Fruit fly (Drosophila melanogaster): ENCODE data around the gene Cyp4d14.
A peak's percentile ranks its signal among the peaks of the same experiment; 100 is the strongest.

The Cyp4d14 gene

dm6 chrX:2175265-2175795, at the start of gene Cyp4d14:
Gene Cyp4d14, minus strand, starts transcription at chrX:2175315.
- TF ChIP-seq Met (GFP tag; optimal IDR thresholded peaks at IDR 0.05) (no peak), fd85E (GFP tag; optimal IDR thresholded peaks at IDR 0.05) (no peak), svp (GFP tag) (peak; percentile 84)

dm6 chrX:2223454-2223853, 48.3 kb upstream of the Cyp4d14 start, which contains the start of gene CG14052:
Gene CG14052, plus strand, starts transcription at chrX:2223754.
- TF ChIP-seq CG11902 (GFP tag; optimal IDR thresholded peaks at IDR 0.05) (no peak), Sox15 (GFP tag; optimal IDR thresholded peaks at IDR 0.05) (no peak), CG1621 (tag; optimal IDR thresholded peaks at IDR 0.05) (no peak), CG11762 (GFP tag; optimal IDR thresholded peaks at IDR 0.05; ENCODE audit: insufficient read depth) (no peak), Eip78C (GFP tag) (no peak), CG6163 (GFP tag; IDR thresholded peaks at IDR 0.05) (no peak), Eip93F (GFP tag; optimal IDR thresholded peaks at IDR 0.05) (no peak), CG10669 (GFP tag; optimal IDR thresholded peaks at IDR 0.05) (no peak), CG6854 (GFP tag; optimal IDR thresholded peaks at IDR 0.05) (no peak), esn (GFP tag; optimal IDR thresholded peaks at IDR 0.05) (no peak), Ets21C (GFP tag; optimal IDR thresholded peaks at IDR 0.05) (no peak), cyc (GFP tag; optimal IDR thresholded peaks at IDR 0.05) (no peak), fkh (GFP tag; optimal IDR thresholded peaks at IDR 0.05) (no peak), Smox (GFP tag; optimal IDR thresholded peaks at IDR 0.05) (no peak), CG8319 (GFP tag; optimal IDR thresholded peaks at IDR 0.05) (no peak), Hr4 (GFP tag; optimal IDR thresholded peaks at IDR 0.05) (no peak)

DNA sequence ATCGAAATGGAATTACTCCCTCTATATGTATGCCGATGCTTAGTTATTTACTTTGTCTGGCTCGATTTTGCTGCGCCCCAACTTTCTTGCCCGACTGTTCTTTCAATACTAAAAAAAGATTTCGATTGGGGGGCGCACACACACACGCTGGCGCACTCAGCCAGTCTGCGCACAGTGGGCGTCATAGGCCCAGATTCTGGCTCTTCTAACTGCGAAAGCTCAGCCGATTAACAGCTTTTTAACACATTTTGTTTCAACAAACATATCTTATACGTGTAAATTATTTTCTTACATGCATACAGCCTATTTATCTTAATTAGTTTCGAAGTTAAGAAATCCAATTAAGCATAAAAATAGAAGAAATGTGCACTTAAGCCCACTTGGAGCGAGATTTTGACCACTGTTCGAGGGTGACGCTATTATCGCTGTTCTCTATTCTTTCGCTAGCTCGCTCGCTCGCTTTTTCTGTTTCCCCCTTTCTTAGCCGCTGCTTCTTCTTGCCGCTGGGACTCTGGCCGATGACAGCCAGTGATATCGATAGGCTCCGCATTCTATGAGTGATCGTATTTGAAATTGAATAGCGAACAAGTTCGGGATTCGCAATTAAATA, 47.2 kb upstream of the Cyp4d14 start, which contains the start of gene Vinc:
Gene Vinc, minus strand, starts transcription at position 387 of the 610 bp plus-strand sequence.
- TF ChIP-seq dac (GFP tag; optimal IDR thresholded peaks at IDR 0.05) = peak; percentile 58
- peak; percentile 74 for TF ChIP-seq CG31627 (GFP tag; optimal IDR thresholded peaks at IDR 0.05)
- TF ChIP-seq CG1621 (tag; optimal IDR thresholded peaks at IDR 0.05) = peak; percentile 73
- TF ChIP-seq CG8119 (GFP tag; IDR thresholded peaks at IDR 0.05) = peak; percentile 84
- no peak for TF ChIP-seq Sox102F (GFP tag; optimal IDR thresholded peaks at IDR 0.05)
- peak; percentile 97 for TF ChIP-seq Eip78C (GFP tag)
- peak; percentile 95 for TF ChIP-seq fkh (GFP tag; optimal IDR thresholded peaks at IDR 0.05)
- TF ChIP-seq ss (GFP tag; optimal IDR thresholded peaks at IDR 0.05) = peak; percentile 89 to 93
- TF ChIP-seq Blimp-1 (GFP tag; optimal IDR thresholded peaks at IDR 0.05) = peak; percentile 71
- peak; percentile 80 for TF ChIP-seq CG6854 (GFP tag; optimal IDR thresholded peaks at IDR 0.05)
- TF ChIP-seq CG3032 (tag; optimal IDR thresholded peaks at IDR 0.05) = peak; percentile 92
- peak; percentile 90 for TF ChIP-seq topi (GFP tag; optimal IDR thresholded peaks at IDR 0.05)
- peak; percentile 90 for TF ChIP-seq Ets96B (tag; optimal IDR thresholded peaks at IDR 0.05)
- TF ChIP-seq cyc (GFP tag; optimal IDR thresholded peaks at IDR 0.05) = peak; percentile 88
- TF ChIP-seq CG8319 (GFP tag; optimal IDR thresholded peaks at IDR 0.05) = peak; percentile 85
- TF ChIP-seq fd59A (GFP tag; optimal IDR thresholded peaks at IDR 0.05) = peak; percentile 69
- peak; percentile 91 for TF ChIP-seq CG6276 (GFP tag; optimal IDR thresholded peaks at IDR 0.05)
- TF ChIP-seq Eip75B (GFP tag; optimal IDR thresholded peaks at IDR 0.05) = peak; percentile 94
- TF ChIP-seq lz (GFP tag; optimal IDR thresholded peaks at IDR 0.05) = peak; percentile 77
- peak; percentile 66; the same call in 1 of the 2 replicates for TF ChIP-seq CG11294 (GFP tag; IDR thresholded peaks at IDR 0.05)
- TF ChIP-seq CG7368 (GFP tag; optimal IDR thresholded peaks at IDR 0.05) = peak; percentile 93
- TF ChIP-seq svp (GFP tag) = peak; percentile 96
- TF ChIP-seq Met (GFP tag; optimal IDR thresholded peaks at IDR 0.05) = peak; percentile 92
- TF ChIP-seq CG4318 (GFP tag; optimal IDR thresholded peaks at IDR 0.05) = no peak
- peak; percentile 79 for TF ChIP-seq Hr39 (GFP tag; optimal IDR thresholded peaks at IDR 0.05)
- TF ChIP-seq Ets21C (GFP tag; optimal IDR thresholded peaks at IDR 0.05) = peak; percentile 68
- no peak for TF ChIP-seq CG10631 (GFP tag; optimal IDR thresholded peaks at IDR 0.05)
- TF ChIP-seq CG11902 (GFP tag; optimal IDR thresholded peaks at IDR 0.05) = peak; percentile 79
- TF ChIP-seq fd85E (GFP tag; optimal IDR thresholded peaks at IDR 0.05) = no peak
- no peak for TF ChIP-seq pdm3 (GFP tag; optimal IDR thresholded peaks at IDR 0.05)
- TF ChIP-seq Lpt (GFP tag; optimal IDR thresholded peaks at IDR 0.05) = peak; percentile 70
- TF ChIP-seq CG6808 (GFP tag; optimal IDR thresholded peaks at IDR 0.05) = peak; percentile 93
- TF ChIP-seq salr (GFP tag; optimal IDR thresholded peaks at IDR 0.05) = peak in 1 of 2 experiments; percentile 37
- peak; percentile 77 for TF ChIP-seq CG15336 (GFP tag; IDR thresholded peaks at IDR 0.05)
- TF ChIP-seq Sox14 (GFP tag; optimal IDR thresholded peaks at IDR 0.05) = peak; percentile 82
- TF ChIP-seq Smox (GFP tag; optimal IDR thresholded peaks at IDR 0.05) = no peak
- TF ChIP-seq CG6163 (GFP tag; IDR thresholded peaks at IDR 0.05) = peak; percentile 84
- TF ChIP-seq CG34406 (GFP tag; optimal IDR thresholded peaks at IDR 0.05) = peak; percentile 73
- peak; percentile 89 for TF ChIP-seq net (GFP tag; optimal IDR thresholded peaks at IDR 0.05)
